Worm (Caenorhabditis elegans) whole organism, young adult: ENCODE results near the gene abhd-5.1.

ENCODE experiments used
- B0019.2 ChIP-seq: fragments of 200-800 bp; sonication (Bioruptor generic); conservative IDR thresholded peaks from 2 replicates; pipeline ENCODE4 v1.3.6; 2022; ENCODE audit warnings: missing genetic modification reagents, missing genetic modification characterization, missing compliant biosample characterization
- B0035.1 ChIP-seq: sonication (generic microtip); optimal IDR thresholded peaks from 2 replicates; lab custom pipeline; 2016; ENCODE audit warnings: missing genetic modification characterization, mild to moderate bottlenecking, missing compliant biosample characterization, missing genotype, missing genetic modification reagents
- B0336.3 ChIP-seq: fragments of 200-800 bp; sonication (Bioruptor generic); IDR thresholded peaks from 2 replicates; pipeline ENCODE4 v1.3.6; 2022; ENCODE audit warnings: missing genetic modification characterization, missing compliant biosample characterization
- D2030.7 ChIP-seq: fragments of 200-800 bp; sonication (Bioruptor generic); IDR thresholded peaks from 2 replicates; pipeline ENCODE4 v1.3.6; 2022; ENCODE audit warnings: missing genetic modification reagents, missing genetic modification characterization, missing compliant biosample characterization
- F33H1.4 ChIP-seq: fragments of 200-800 bp; sonication (Bioruptor generic); IDR thresholded peaks from 2 replicates; pipeline ENCODE4 v1.3.6; 2022; ENCODE audit warnings: missing genetic modification reagents, missing genetic modification characterization, missing compliant biosample characterization
- F39B2.1 ChIP-seq: fragments of 200-800 bp; sonication (Bioruptor generic); IDR thresholded peaks from 2 replicates; pipeline ENCODE4 v1.3.6; 2022; ENCODE audit warnings: missing genetic modification reagents, missing genetic modification characterization, missing compliant biosample characterization
- Y53F4B.3 ChIP-seq: fragments of 200-800 bp; sonication (Bioruptor generic); IDR thresholded peaks from 2 replicates; pipeline ENCODE4 v1.3.6; 2022; ENCODE audit warnings: missing genetic modification reagents, missing genetic modification characterization, missing compliant biosample characterization
- Y53G8AR.9 ChIP-seq: fragments of 200-800 bp; sonication (Bioruptor generic); conservative IDR thresholded peaks from 2 replicates; pipeline ENCODE4 v1.3.6; 2022; ENCODE audit warnings: missing genetic modification reagents, missing genetic modification characterization, missing compliant biosample characterization
- Y67H2A.10 ChIP-seq: fragments of 200-800 bp; sonication (Bioruptor generic); conservative IDR thresholded peaks from 2 replicates; pipeline ENCODE4 v1.3.6; 2022; ENCODE audit warnings: missing genetic modification reagents, missing genetic modification characterization, missing compliant biosample characterization
- Y95B8A.8 ChIP-seq: fragments of 200-800 bp; sonication (Bioruptor generic); IDR thresholded peaks from 2 replicates; pipeline ENCODE4 v1.3.6; 2022; ENCODE audit warnings: missing genetic modification reagents, missing genetic modification characterization, missing compliant biosample characterization
- aptf-2 ChIP-seq: fragments of 200-800 bp; sonication (Bioruptor generic); conservative IDR thresholded peaks from 2 replicates; pipeline ENCODE4 v1.3.6; 2022; ENCODE audit warnings: missing genetic modification reagents, missing genetic modification characterization, missing compliant biosample characterization
- aptf-3 ChIP-seq: fragments of 200-800 bp; sonication (Bioruptor generic); IDR thresholded peaks from 2 replicates; pipeline ENCODE4 v1.3.6; 2022; ENCODE audit warnings: missing genetic modification characterization, missing compliant biosample characterization
- athp-1 ChIP-seq: sonication (generic microtip); optimal IDR thresholded peaks from 2 replicates; lab custom pipeline; 2017; ENCODE audit warnings: mild to moderate bottlenecking, missing genetic modification characterization, missing compliant biosample characterization
- bed-1 ChIP-seq: fragments of 200-800 bp; sonication (Bioruptor generic); IDR thresholded peaks from 2 replicates; pipeline ENCODE4 v1.3.6; 2022; ENCODE audit warnings: missing genetic modification reagents, missing genetic modification characterization, missing compliant biosample characterization
- cebp-1 ChIP-seq, 2 experiments: fragments of 200-800 bp in 1 of 2; sonication (Bioruptor generic) in 1 of 2; sonication (generic microtip) in 1 of 2; IDR thresholded peaks in 1 of 2; optimal IDR thresholded peaks in 1 of 2; 2 replicates each; pipeline versions ENCODE4 v1.3.6 to Lab custom; 2017 to 2022; ENCODE audit warnings: missing compliant biosample characterization in 2 of 2, missing genetic modification characterization in 2 of 2, mild to moderate bottlenecking in 1 of 2, missing genetic modification reagents in 1 of 2, moderate library complexity in 1 of 2
- ceh-100 ChIP-seq: fragments of 200-800 bp; sonication (Bioruptor generic); IDR thresholded peaks from 2 replicates; pipeline ENCODE4 v1.3.6; 2022; ENCODE audit warnings: missing genetic modification reagents, missing genetic modification characterization, missing compliant biosample characterization
- ceh-27 ChIP-seq: fragments of 200-800 bp; sonication (Bioruptor generic); optimal IDR thresholded peaks from 2 replicates; lab custom pipeline; 2018; ENCODE audit warnings: mild to moderate bottlenecking, missing genetic modification characterization, moderate library complexity, missing compliant biosample characterization
- ceh-79 ChIP-seq: sonication (generic microtip); optimal IDR thresholded peaks from 2 replicates; lab custom pipeline; 2017; ENCODE audit warnings: mild to moderate bottlenecking, missing genetic modification characterization, missing compliant biosample characterization
- die-1 ChIP-seq: sonication (generic microtip); optimal IDR thresholded peaks from 2 replicates; lab custom pipeline; 2016; ENCODE audit warnings: missing genotype, mild to moderate bottlenecking, missing genetic modification characterization, missing compliant biosample characterization
- ekl-4 ChIP-seq: fragments of 200-800 bp; sonication (Bioruptor generic); IDR thresholded peaks from 2 replicates; pipeline ENCODE4 v1.3.6; 2022; ENCODE audit warnings: missing genetic modification reagents, missing genetic modification characterization, missing compliant biosample characterization
- him-1 ChIP-seq: sonication (generic microtip); optimal IDR thresholded peaks from 2 replicates; lab custom pipeline; 2016; ENCODE audit warnings: missing genotype, missing genetic modification reagents, missing genetic modification characterization, missing compliant biosample characterization
- hrde-1 ChIP-seq: sonication (generic microtip); optimal IDR thresholded peaks from 2 replicates; lab custom pipeline; 2016; ENCODE audit warnings: missing genetic modification characterization, mild to moderate bottlenecking, missing compliant biosample characterization, moderate library complexity, missing genotype, missing genetic modification reagents, borderline replicate concordance
- hsf-1 ChIP-seq: fragments of 200-800 bp; sonication (Bioruptor generic); IDR thresholded peaks from 2 replicates; pipeline ENCODE4 v1.3.6; 2022; ENCODE audit warnings: missing genetic modification reagents, missing genetic modification characterization, missing compliant biosample characterization
- lin-26 ChIP-seq: fragments of 200-800 bp; sonication (Bioruptor generic); IDR thresholded peaks from 2 replicates; pipeline ENCODE4 v1.3.6; 2022; ENCODE audit warnings: missing genetic modification reagents, missing genetic modification characterization, missing compliant biosample characterization
- lin-35 ChIP-seq, 3 experiments: fragments of 150-350 bp in 2 of 3; sonication (generic microtip) in 1 of 3; optimal IDR thresholded peaks; 2 replicates each; lab custom pipeline; 2014 to 2018; ENCODE audit warnings: missing biosample characterization in 3 of 3, missing genetic modification characterization in 3 of 3, missing genetic modification reagents in 3 of 3
- lsl-1 ChIP-seq: fragments of 200-800 bp; sonication (Bioruptor generic); optimal IDR thresholded peaks from 2 replicates; lab custom pipeline; 2018; ENCODE audit warnings: mild to moderate bottlenecking, missing genetic modification characterization, moderate library complexity, missing compliant biosample characterization
- madf-3 ChIP-seq: fragments of 200-800 bp; sonication (Bioruptor generic); IDR thresholded peaks from 2 replicates; pipeline ENCODE4 v1.3.6; 2022; ENCODE audit warnings: missing genetic modification reagents, missing genetic modification characterization, missing compliant biosample characterization
- madf-8 ChIP-seq: fragments of 200-800 bp; sonication (Bioruptor generic); conservative IDR thresholded peaks from 2 replicates; pipeline ENCODE4 v1.3.6; 2022; ENCODE audit warnings: missing genetic modification reagents, missing genetic modification characterization, missing compliant biosample characterization
- mcd-1 ChIP-seq: fragments of 200-800 bp; sonication (Bioruptor generic); IDR thresholded peaks from 2 replicates; pipeline ENCODE4 v1.3.6; 2022; ENCODE audit warnings: missing genetic modification reagents, missing genetic modification characterization, missing compliant biosample characterization
- nhr-80 ChIP-seq: sonication (generic microtip); optimal IDR thresholded peaks from 2 replicates; lab custom pipeline; 2016; ENCODE audit warnings: missing genetic modification characterization, missing compliant biosample characterization
- pbrm-1 ChIP-seq: fragments of 200-800 bp; sonication (Bioruptor generic); IDR thresholded peaks from 2 replicates; pipeline ENCODE4 v1.3.6; 2022; ENCODE audit warnings: missing genetic modification reagents, missing genetic modification characterization, missing compliant biosample characterization
- rcor-1 ChIP-seq: fragments of 200-800 bp; sonication (Bioruptor generic); IDR thresholded peaks from 2 replicates; pipeline ENCODE4 v1.3.6; 2022; ENCODE audit warnings: missing genetic modification reagents, missing genetic modification characterization, missing compliant biosample characterization
- rpc-1 ChIP-seq, 2 experiments: fragments of 150-350 bp in 1 of 2; sonication (generic microtip) in 1 of 2; optimal IDR thresholded peaks; 2 replicates each; lab custom pipeline; 2014 to 2018; ENCODE audit warnings: missing biosample characterization in 1 of 2, missing genetic modification characterization in 1 of 2, missing genetic modification reagents in 1 of 2, missing genotype in 1 of 2
- sdz-38 ChIP-seq: sonication (generic microtip); optimal IDR thresholded peaks from 2 replicates; lab custom pipeline; 2016; ENCODE audit warnings: missing genotype, missing genetic modification characterization, missing compliant biosample characterization
- snpc-1.1 ChIP-seq: sonication (generic microtip); optimal IDR thresholded peaks from 2 replicates; lab custom pipeline; 2017; ENCODE audit warnings: missing genetic modification characterization, mild to moderate bottlenecking, missing compliant biosample characterization, antibody characterized with exemption, moderate library complexity, missing genotype, missing genetic modification reagents; ENCODE audit not compliant: insufficient read depth
- snpc-4 ChIP-seq, 5 experiments: fragments of 150-350 bp in 1 of 5; sonication (generic microtip) in 4 of 5; optimal IDR thresholded peaks; 2 replicates each; lab custom pipeline; 2014 to 2018; ENCODE audit warnings: missing genetic modification characterization in 5 of 5, missing biosample characterization in 3 of 5, antibody characterized with exemption in 2 of 5, mild to moderate bottlenecking in 2 of 5, missing compliant biosample characterization in 2 of 5, missing genotype in 2 of 5, moderate library complexity in 2 of 5, missing genetic modification reagents in 1 of 5
- tbp1 ChIP-seq: fragments of 200-800 bp; sonication (Bioruptor generic); optimal IDR thresholded peaks from 2 replicates; lab custom pipeline; 2018; ENCODE audit warnings: mild to moderate bottlenecking, missing genetic modification characterization, missing compliant biosample characterization
- unc-130 ChIP-seq: sonication (generic microtip); optimal IDR thresholded peaks from 2 replicates; lab custom pipeline; 2016; ENCODE audit warnings: missing genetic modification reagents, missing genetic modification characterization, missing compliant biosample characterization
- xnd-1 ChIP-seq: sonication (generic microtip); optimal IDR thresholded peaks from 2 replicates; lab custom pipeline; 2016; ENCODE audit warnings: missing genotype, missing genetic modification reagents, missing genetic modification characterization, missing compliant biosample characterization
- ztf-18 ChIP-seq: sonication (generic microtip); optimal IDR thresholded peaks from 2 replicates; lab custom pipeline; 2016; ENCODE audit warnings: missing genotype, mild to moderate bottlenecking, missing genetic modification characterization, missing compliant biosample characterization
- ztf-25 ChIP-seq: fragments of 200-800 bp; sonication (Bioruptor generic); IDR thresholded peaks from 2 replicates; pipeline ENCODE4 v1.3.6; 2022; ENCODE audit warnings: missing genetic modification reagents, missing genetic modification characterization, missing compliant biosample characterization
- ztf-28 ChIP-seq: fragments of 200-800 bp; sonication (Bioruptor generic); IDR thresholded peaks from 2 replicates; pipeline ENCODE4 v1.3.6; 2022; ENCODE audit warnings: missing genetic modification reagents, missing genetic modification characterization, missing compliant biosample characterization
- ztf-3 ChIP-seq: fragments of 200-800 bp; sonication (Bioruptor generic); optimal IDR thresholded peaks from 2 replicates; lab custom pipeline; 2018; ENCODE audit warnings: mild to moderate bottlenecking, missing genetic modification characterization, missing compliant biosample characterization

Gene abhd-5.1

DNA sequence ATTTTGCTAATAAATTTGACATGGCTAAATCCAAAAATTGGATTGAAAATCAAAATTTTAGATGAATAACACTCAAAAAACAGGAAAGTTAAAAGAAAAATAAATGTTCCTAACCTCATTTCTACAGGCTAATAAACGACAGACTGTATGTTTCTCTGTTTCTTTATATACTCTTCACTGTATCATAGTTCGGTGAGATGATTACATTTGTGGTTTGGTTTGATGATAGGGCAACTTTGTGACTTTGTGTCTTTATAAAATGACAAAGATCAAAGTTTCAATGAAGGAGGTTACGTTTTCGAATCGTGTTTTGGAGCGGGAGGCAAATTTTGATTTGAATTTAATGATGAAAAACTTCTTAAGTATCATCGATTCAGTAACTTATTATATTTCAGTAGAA is 42.0 kb downstream of the abhd-5.1 start, which contains the start of gene ugt-12:
Gene ugt-12 (minus strand): TSS at position 153 of the 400 bp plus-strand sequence.
- peak; percentile 71 for TF ChIP-seq nhr-80
- TF ChIP-seq aptf-2 (GFP tag; lab: Robert Waterston, UW), result no peak
- TF ChIP-seq ceh-79, result no peak
- TF ChIP-seq sdz-38 (tag; lab: Kevin White, UChicago), result no peak
- no peak for TF ChIP-seq hrde-1
- TF ChIP-seq Y53F4B.3 (GFP tag; lab: Robert Waterston, UW), result no peak

DNA sequence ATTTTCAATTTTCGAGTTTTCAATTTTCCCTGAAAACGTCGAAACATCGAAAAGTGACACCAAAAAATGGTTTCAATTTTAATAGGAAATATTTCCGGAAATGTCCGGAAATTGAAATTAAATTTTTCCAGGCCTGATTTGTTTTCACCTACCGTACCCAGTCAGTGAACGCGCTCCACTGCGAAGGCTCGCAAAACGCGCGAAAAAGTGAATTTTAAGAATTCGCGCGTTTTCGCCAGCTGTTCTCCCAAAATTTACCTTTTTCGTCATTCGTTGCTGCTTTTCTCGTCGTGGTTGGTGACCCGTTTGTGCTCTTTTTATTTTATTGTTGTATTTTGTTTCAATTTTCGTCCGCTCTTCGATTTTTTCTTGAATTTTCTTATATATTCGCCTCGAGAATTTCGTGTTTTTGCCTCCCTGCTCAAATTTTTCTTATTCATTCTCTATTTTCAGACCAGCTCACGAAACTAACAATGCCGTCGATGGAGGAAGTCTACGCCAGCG is 42.6 kb downstream of the abhd-5.1 start, which contains the start of gene T19H12.2:
Gene T19H12.2 (plus strand): TSS at position 454 of the 504 bp plus-strand sequence.
- TF ChIP-seq xnd-1 (tag; lab: Kevin White, UChicago), result peak; percentile 99
- TF ChIP-seq lsl-1, result peak; percentile 99
- peak; percentile 98 for TF ChIP-seq D2030.7 (GFP tag; lab: Robert Waterston, UW)
- TF ChIP-seq Y53G8AR.9 (GFP tag; lab: Robert Waterston, UW), result peak; percentile 78
- TF ChIP-seq F39B2.1 (GFP tag; lab: Robert Waterston, UW), result 0 out of 2 replicates have a peak, but pooled peaks have one; percentile 54
- TF ChIP-seq tbp1, result peak; percentile 66
- no peak for TF ChIP-seq rpc-1 (optimal IDR thresholded peaks at IDR 0.05; lab: Kevin White, UChicago)
- TF ChIP-seq rpc-1 (tag; optimal IDR thresholded peaks at IDR 0.05; lab: Kevin White, UChicago), result peak; percentile 1
- TF ChIP-seq ztf-18, result peak; percentile 29
- TF ChIP-seq ztf-3 (GFP tag; lab: Kevin White, UChicago), result no peak
- peak; percentile 92 for TF ChIP-seq madf-3 (GFP tag; lab: Robert Waterston, UW)
- TF ChIP-seq hsf-1 (GFP tag; lab: Robert Waterston, UW), result peak; percentile 89
- TF ChIP-seq unc-130, result peak; percentile 83
- no peak for TF ChIP-seq bed-1 (GFP tag; lab: Robert Waterston, UW)
- peak; percentile 92 for TF ChIP-seq F33H1.4 (GFP tag; lab: Robert Waterston, UW)
- TF ChIP-seq rcor-1, result peak; percentile 93
- TF ChIP-seq athp-1 (tag; lab: Kevin White, UChicago), result peak; percentile 51
- TF ChIP-seq Y95B8A.8, result peak; percentile 93
- peak; percentile 21; the same call in 1 of the 2 replicates for TF ChIP-seq lin-26 (GFP tag; lab: Robert Waterston, UW)
- TF ChIP-seq him-1 (tag; lab: Kevin White, UChicago), result peak; percentile 80
- TF ChIP-seq B0019.2, result peak; percentile 93
- peak; percentile 38; the same call in 1 of the 2 replicates for TF ChIP-seq ceh-100 (GFP tag; lab: Robert Waterston, UW)
- TF ChIP-seq aptf-3 (GFP tag; lab: Robert Waterston, UW), result no peak
- TF ChIP-seq madf-8 (GFP tag; lab: Robert Waterston, UW), result peak; percentile 100
- peak; percentile 94 for TF ChIP-seq ztf-28 (GFP tag; lab: Robert Waterston, UW)
- no peak for TF ChIP-seq cebp-1 (GFP tag; IDR thresholded peaks at IDR 0.05; lab: Robert Waterston, UW)
- no peak for TF ChIP-seq cebp-1 (tag; optimal IDR thresholded peaks at IDR 0.05; lab: Kevin White, UChicago)
- TF ChIP-seq hrde-1, result peak; percentile 41
- no peak for TF ChIP-seq ceh-27
- no peak for TF ChIP-seq die-1
- TF ChIP-seq B0336.3 (GFP tag; lab: Robert Waterston, UW), result peak; percentile 63; the same call in 1 of the 2 replicates
- peak; percentile 80 for TF ChIP-seq pbrm-1
- peak; percentile 58 for TF ChIP-seq snpc-4 (GFP tag; optimal IDR thresholded peaks at IDR 0.05; lab: Kevin White, UChicago)
- TF ChIP-seq snpc-4 (tag; optimal IDR thresholded peaks at IDR 0.05; lab: Kevin White, UChicago), result peak in 3 of 4 experiments; percentile 32 to 70 (median 62)
- peak; percentile 66 for TF ChIP-seq aptf-2 (GFP tag; lab: Robert Waterston, UW)
- peak in 2 of 3 experiments; percentile 58 to 93 for TF ChIP-seq lin-35 (GFP tag; optimal IDR thresholded peaks at IDR 0.05; lab: Kevin White, UChicago)
- TF ChIP-seq snpc-1.1 (tag; lab: Kevin White, UChicago), result peak; percentile 74
- TF ChIP-seq ekl-4, result peak; percentile 90
- peak; percentile 50; the same call in 1 of the 2 replicates for TF ChIP-seq Y67H2A.10 (GFP tag; lab: Robert Waterston, UW)
- no peak for TF ChIP-seq nhr-80
- TF ChIP-seq ztf-25, result 0 out of 2 replicates have a peak, but pooled peaks have one; percentile 69
- TF ChIP-seq B0035.1 (tag; lab: Kevin White, UChicago), result no peak
- TF ChIP-seq mcd-1 (GFP tag; lab: Robert Waterston, UW), result peak; percentile 97
